Worm (Caenorhabditis elegans): ENCODE measurements around the gene atg-16.2.

The atg-16.2 gene

ce11 chrII:6491817-6492452 lies 38.7 kb upstream of the atg-16.2 start, which contains the start of the genes T28D9.11 and T28D9.1:
TSS of gene T28D9.11 (minus strand) at chrII:6491993.
TSS of gene T28D9.1 (plus strand) at chrII:6492402.
- TF ChIP-seq T22C8.4 (GFP tag; IDR thresholded peaks at IDR 0.05) (no peak), ztf-23 (GFP tag; IDR thresholded peaks at IDR 0.05) (peak; percentile 64; the same call in 1 of the 2 replicates), flt-1 (GFP tag; IDR thresholded peaks at IDR 0.05) (peak; percentile 64; the same call in 1 of the 2 replicates), cog-1 (tag; optimal IDR thresholded peaks at IDR 0.05) (peak; percentile 29), ztf-29 (GFP tag; IDR thresholded peaks at IDR 0.05) (peak; percentile 7; the same call in 1 of the 2 replicates), tab-1 (GFP tag; IDR thresholded peaks at IDR 0.05) (peak; percentile 65; the same call in 1 of the 2 replicates), klf-2 (GFP tag; conservative IDR thresholded peaks at IDR 0.05) (no peak; the same call in 1 of the 2 replicates), ref-1 (GFP tag; conservative IDR thresholded peaks at IDR 0.05) (no peak), med-1 (GFP tag; optimal IDR thresholded peaks at IDR 0.05; ENCODE audit: insufficient read depth) (no peak)

ce11 chrII:6491187-6491586 lies 38.0 kb upstream of the atg-16.2 start:
- no peak for TF ChIP-seq tab-1 (GFP tag; IDR thresholded peaks at IDR 0.05)
- no peak for TF ChIP-seq cog-1 (tag; optimal IDR thresholded peaks at IDR 0.05)
- no peak for TF ChIP-seq med-1 (GFP tag; optimal IDR thresholded peaks at IDR 0.05; ENCODE audit: insufficient read depth)
- no peak for TF ChIP-seq klf-2 (GFP tag; conservative IDR thresholded peaks at IDR 0.05)
- TF ChIP-seq ztf-23 (GFP tag; IDR thresholded peaks at IDR 0.05): no peak
- TF ChIP-seq ref-1 (GFP tag; conservative IDR thresholded peaks at IDR 0.05): no peak
- no peak for TF ChIP-seq T22C8.4 (GFP tag; IDR thresholded peaks at IDR 0.05)
- TF ChIP-seq flt-1 (GFP tag; IDR thresholded peaks at IDR 0.05): no peak
- no peak for TF ChIP-seq ztf-29 (GFP tag; IDR thresholded peaks at IDR 0.05)

ce11 chrII:6489711-6490184 lies 36.6 kb upstream of the atg-16.2 start, which contains the start of the genes snr-3 and rsp-5:
TSS of gene snr-3 (minus strand) at chrII:6489761.
TSS of gene rsp-5 (plus strand) at chrII:6490165.
- TF ChIP-seq tab-1 (GFP tag; IDR thresholded peaks at IDR 0.05) (no peak), flt-1 (GFP tag; IDR thresholded peaks at IDR 0.05) (no peak), med-1 (GFP tag; optimal IDR thresholded peaks at IDR 0.05; ENCODE audit: insufficient read depth) (no peak), klf-2 (GFP tag; conservative IDR thresholded peaks at IDR 0.05) (no peak), ref-1 (GFP tag; conservative IDR thresholded peaks at IDR 0.05) (no peak), T22C8.4 (GFP tag; IDR thresholded peaks at IDR 0.05) (no peak), ztf-29 (GFP tag; IDR thresholded peaks at IDR 0.05) (no peak), ztf-23 (GFP tag; IDR thresholded peaks at IDR 0.05) (no peak), cog-1 (tag; optimal IDR thresholded peaks at IDR 0.05) (no peak)

- no peak for TF ChIP-seq ztf-29 (GFP tag; IDR thresholded peaks at IDR 0.05)
- no peak for TF ChIP-seq T22C8.4 (GFP tag; IDR thresholded peaks at IDR 0.05)
- no peak for TF ChIP-seq ztf-23 (GFP tag; IDR thresholded peaks at IDR 0.05)
- TF ChIP-seq flt-1 (GFP tag; IDR thresholded peaks at IDR 0.05): no peak
- TF ChIP-seq tab-1 (GFP tag; IDR thresholded peaks at IDR 0.05): no peak
- TF ChIP-seq cog-1 (tag; optimal IDR thresholded peaks at IDR 0.05): no peak
- TF ChIP-seq med-1 (GFP tag; optimal IDR thresholded peaks at IDR 0.05; ENCODE audit: insufficient read depth): no peak
- no peak for TF ChIP-seq ref-1 (GFP tag; conservative IDR thresholded peaks at IDR 0.05)
- TF ChIP-seq klf-2 (GFP tag; conservative IDR thresholded peaks at IDR 0.05): no peak
Observed at ce11 chrII:6486344-6486743, 33.2 kb upstream of the atg-16.2 start.

ce11 chrII:6484876-6485526 lies 31.8 kb upstream of the atg-16.2 start, which contains the start of the genes lido-16 and plpp-1.2:
TSS of gene lido-16 (minus strand) at chrII:6484976.
TSS of gene plpp-1.2 (plus strand) at chrII:6485476.
- TF ChIP-seq T22C8.4 (GFP tag; IDR thresholded peaks at IDR 0.05) (no peak), klf-2 (GFP tag; conservative IDR thresholded peaks at IDR 0.05) (no peak), tab-1 (GFP tag; IDR thresholded peaks at IDR 0.05) (no peak), ref-1 (GFP tag; conservative IDR thresholded peaks at IDR 0.05) (no peak), ztf-29 (GFP tag; IDR thresholded peaks at IDR 0.05) (no peak), cog-1 (tag; optimal IDR thresholded peaks at IDR 0.05) (no peak), flt-1 (GFP tag; IDR thresholded peaks at IDR 0.05) (no peak), ztf-23 (GFP tag; IDR thresholded peaks at IDR 0.05) (no peak), med-1 (GFP tag; optimal IDR thresholded peaks at IDR 0.05; ENCODE audit: insufficient read depth) (no peak)

- TF ChIP-seq med-1 (GFP tag; optimal IDR thresholded peaks at IDR 0.05; ENCODE audit: insufficient read depth) (no peak), T22C8.4 (GFP tag; IDR thresholded peaks at IDR 0.05) (no peak), ref-1 (GFP tag; conservative IDR thresholded peaks at IDR 0.05) (no peak), ztf-23 (GFP tag; IDR thresholded peaks at IDR 0.05) (no peak), klf-2 (GFP tag; conservative IDR thresholded peaks at IDR 0.05) (no peak), cog-1 (tag; optimal IDR thresholded peaks at IDR 0.05) (no peak), ztf-29 (GFP tag; IDR thresholded peaks at IDR 0.05) (no peak), flt-1 (GFP tag; IDR thresholded peaks at IDR 0.05) (no peak), tab-1 (GFP tag; IDR thresholded peaks at IDR 0.05) (no peak)
Observed at ce11 chrII:6482762-6483161, 29.6 kb upstream of the atg-16.2 start.

- no peak for TF ChIP-seq med-1 (GFP tag; optimal IDR thresholded peaks at IDR 0.05; ENCODE audit: insufficient read depth)
- no peak for TF ChIP-seq klf-2 (GFP tag; conservative IDR thresholded peaks at IDR 0.05)
- TF ChIP-seq cog-1 (tag; optimal IDR thresholded peaks at IDR 0.05): no peak
- no peak for TF ChIP-seq T22C8.4 (GFP tag; IDR thresholded peaks at IDR 0.05)
- TF ChIP-seq tab-1 (GFP tag; IDR thresholded peaks at IDR 0.05): no peak
- TF ChIP-seq ztf-23 (GFP tag; IDR thresholded peaks at IDR 0.05): no peak
- no peak for TF ChIP-seq flt-1 (GFP tag; IDR thresholded peaks at IDR 0.05)
- TF ChIP-seq ref-1 (GFP tag; conservative IDR thresholded peaks at IDR 0.05): no peak
Observed at ce11 chrII:6482102-6482501, 28.9 kb upstream of the atg-16.2 start, which contains the start of gene del-10. TSS of gene del-10 (minus strand) at chrII:6482125.

- TF ChIP-seq tab-1 (GFP tag; IDR thresholded peaks at IDR 0.05) (no peak), ref-1 (GFP tag; conservative IDR thresholded peaks at IDR 0.05) (no peak), ztf-29 (GFP tag; IDR thresholded peaks at IDR 0.05) (no peak)
Observed at ce11 chrII:6476655-6477054, 23.5 kb upstream of the atg-16.2 start, which contains the start of gene T28D9.4. TSS of gene T28D9.4 (plus strand) at chrII:6476955.
